Worm (Caenorhabditis elegans) whole organism, L4 larva: ENCODE measurements around the gene msra-1.

Source experiments
- F26F4.8 ChIP-seq: fragments of 200-800 bp; sonication (Bioruptor generic); conservative IDR thresholded peaks from 2 replicates; pipeline ENCODE4 v1.3.6; 2022; ENCODE audit warnings: missing genetic modification characterization, missing compliant biosample characterization
- F37D6.2 ChIP-seq: sonication (generic microtip); optimal IDR thresholded peaks from 2 replicates; lab custom pipeline; 2016; ENCODE audit warnings: mild to moderate bottlenecking, missing genetic modification characterization, missing compliant biosample characterization
- F44E2.7 ChIP-seq: fragments of 200-800 bp; sonication (Bioruptor generic); IDR thresholded peaks from 2 replicates; pipeline ENCODE4 v2.1.2; 2022; ENCODE audit warnings: missing genetic modification characterization, missing compliant biosample characterization
- F49E8.2 ChIP-seq: sonication (generic microtip); optimal IDR thresholded peaks from 2 replicates; lab custom pipeline; 2016; ENCODE audit warnings: missing compliant biosample characterization, mild to moderate bottlenecking, missing genetic modification characterization, borderline replicate concordance
- T20F7.1 ChIP-seq: fragments of 200-800 bp; sonication (Bioruptor generic); optimal IDR thresholded peaks from 2 replicates; lab custom pipeline; 2018; ENCODE audit warnings: mild to moderate bottlenecking, missing genetic modification characterization, missing compliant biosample characterization
- T26A8.4 ChIP-seq: fragments of 200-800 bp; sonication (Bioruptor generic); IDR thresholded peaks from 2 replicates; pipeline ENCODE4 v1.3.6; 2022; ENCODE audit warnings: missing genetic modification characterization, missing compliant biosample characterization
- Y75B8A.6 ChIP-seq: fragments of 200-800 bp; sonication (Bioruptor generic); IDR thresholded peaks from 2 replicates; pipeline ENCODE4 v1.3.6; 2022; ENCODE audit warnings: missing genetic modification reagents, missing genetic modification characterization, missing compliant biosample characterization
- ZK337.2 ChIP-seq: fragments of 200-800 bp; sonication (Bioruptor generic); IDR thresholded peaks from 2 replicates; pipeline ENCODE4 v1.3.6; 2022; ENCODE audit warnings: missing genetic modification reagents, missing genetic modification characterization, missing compliant biosample characterization
- aha-1 ChIP-seq: fragments of 150-350 bp; peaks from one replicate; lab custom pipeline; 2014; ENCODE audit warnings: missing biosample characterization, missing genetic modification characterization
- aly-2 ChIP-seq: sonication (generic microtip); optimal IDR thresholded peaks from 2 replicates; lab custom pipeline; 2018; ENCODE audit warnings: missing biosample characterization, missing genetic modification characterization
- ama-1 ChIP-seq: fragments of 150-350 bp; optimal IDR thresholded peaks from 2 replicates; lab custom pipeline; 2014; ENCODE audit warnings: inconsistent platforms, mixed read lengths
- ceh-20 ChIP-seq: fragments of 200-800 bp; sonication (Bioruptor generic); IDR thresholded peaks from 2 replicates; pipeline ENCODE4 v1.3.6; 2022; ENCODE audit warnings: missing genetic modification reagents, missing genetic modification characterization, missing compliant biosample characterization
- ceh-62 ChIP-seq: sonication (generic microtip); optimal IDR thresholded peaks from 2 replicates; lab custom pipeline; 2017; ENCODE audit warnings: missing biosample characterization, missing genetic modification characterization
- cey-2 ChIP-seq: sonication (generic microtip); optimal IDR thresholded peaks from 3 replicates; lab custom pipeline; 2017; ENCODE audit warnings: missing genetic modification characterization, mild to moderate bottlenecking, missing compliant biosample characterization, antibody characterized with exemption, borderline replicate concordance; ENCODE audit not compliant: insufficient read depth
- ctbp-1 ChIP-seq: fragments of 200-800 bp; sonication (Bioruptor generic); IDR thresholded peaks from 2 replicates; pipeline ENCODE4 v1.3.6; 2022; ENCODE audit warnings: missing genetic modification reagents, missing genetic modification characterization, missing compliant biosample characterization
- daf-19 ChIP-seq: fragments of 200-800 bp; sonication (Bioruptor generic); conservative IDR thresholded peaks from 2 replicates; pipeline ENCODE4 v1.3.6; 2022; ENCODE audit warnings: missing genetic modification characterization, missing compliant biosample characterization
- daf-8 ChIP-seq: fragments of 200-800 bp; sonication (Bioruptor generic); IDR thresholded peaks from 2 replicates; pipeline ENCODE4 v1.3.6; 2022; ENCODE audit warnings: missing genetic modification characterization, missing compliant biosample characterization
- dmd-9 ChIP-seq: fragments of 200-800 bp; sonication (Bioruptor generic); IDR thresholded peaks from 2 replicates; pipeline ENCODE4 v1.3.6; 2022; ENCODE audit warnings: missing genetic modification reagents, missing genetic modification characterization, missing compliant biosample characterization
- dve-1 ChIP-seq: sonication (generic microtip); optimal IDR thresholded peaks from 2 replicates; lab custom pipeline; 2017; ENCODE audit warnings: antibody characterized with exemption, mild to moderate bottlenecking, missing genetic modification characterization, missing compliant biosample characterization; ENCODE audit not compliant: insufficient read depth
- gei-8 ChIP-seq: fragments of 200-800 bp; sonication (Bioruptor generic); optimal IDR thresholded peaks from 2 replicates; lab custom pipeline; 2018; ENCODE audit warnings: mild to moderate bottlenecking, missing genetic modification characterization, missing compliant biosample characterization
- hif-1 ChIP-seq, 2 experiments: sonication (generic microtip); optimal IDR thresholded peaks; 2 replicates each; lab custom pipeline; 2016 to 2017; ENCODE audit warnings: missing compliant biosample characterization in 2 of 2, missing genetic modification characterization in 2 of 2, missing genetic modification reagents in 2 of 2, missing genotype in 2 of 2, mild to moderate bottlenecking in 1 of 2
- hlh-11 ChIP-seq: fragments of 200-800 bp; sonication (Bioruptor generic); optimal IDR thresholded peaks from 2 replicates; lab custom pipeline; 2018; ENCODE audit warnings: mild to moderate bottlenecking, missing genetic modification characterization, missing compliant biosample characterization
- hlh-30 ChIP-seq: sonication (generic microtip); optimal IDR thresholded peaks from 2 replicates; lab custom pipeline; 2017; ENCODE audit warnings: antibody characterized with exemption, mild to moderate bottlenecking, missing genetic modification characterization, missing compliant biosample characterization; ENCODE audit not compliant: insufficient read depth
- jun-1 ChIP-seq: fragments of 150-350 bp; optimal IDR thresholded peaks from 2 replicates; lab custom pipeline; 2014; ENCODE audit warnings: missing biosample characterization, missing genetic modification reagents, missing genetic modification characterization
- lim-7 ChIP-seq: fragments of 200-800 bp; sonication (Bioruptor generic); IDR thresholded peaks from 2 replicates; pipeline ENCODE4 v1.3.6; 2022; ENCODE audit warnings: missing genetic modification characterization, missing compliant biosample characterization
- lin-29 ChIP-seq: fragments of 200-800 bp; sonication (Bioruptor generic); IDR thresholded peaks from 2 replicates; pipeline ENCODE4 v1.3.6; 2022; ENCODE audit warnings: missing genetic modification reagents, missing genetic modification characterization, missing compliant biosample characterization
- lin-38 ChIP-seq: fragments of 200-800 bp; sonication (Bioruptor generic); IDR thresholded peaks from 2 replicates; pipeline ENCODE4 v1.3.6; 2022; ENCODE audit warnings: missing genetic modification reagents, missing genetic modification characterization, missing compliant biosample characterization
- lir-3 ChIP-seq: sonication (generic microtip); optimal IDR thresholded peaks from 2 replicates; lab custom pipeline; 2016; ENCODE audit warnings: mild to moderate bottlenecking, missing genetic modification characterization, missing compliant biosample characterization
- lsy-2 ChIP-seq, 2 experiments: fragments of 150-350 bp in 1 of 2; sonication (generic microtip) in 1 of 2; optimal IDR thresholded peaks; 2 replicates each; lab custom pipeline; 2014 to 2017; ENCODE audit warnings: missing biosample characterization in 2 of 2, missing genetic modification characterization in 2 of 2
- madf-5 ChIP-seq, 2 experiments: fragments of 200-800 bp; sonication (Bioruptor generic); IDR thresholded peaks; 2 replicates each; pipeline ENCODE4 v1.3.6; 2022; ENCODE audit warnings: missing compliant biosample characterization in 2 of 2, missing genetic modification characterization in 2 of 2
- madf-9 ChIP-seq: fragments of 200-800 bp; sonication (Bioruptor generic); conservative IDR thresholded peaks from 2 replicates; pipeline ENCODE4 v1.3.6; 2022; ENCODE audit warnings: missing genetic modification reagents, missing genetic modification characterization, missing compliant biosample characterization
- mes-2 ChIP-seq: sonication (generic microtip); optimal IDR thresholded peaks from 2 replicates; lab custom pipeline; 2016; ENCODE audit warnings: missing genotype, mild to moderate bottlenecking, missing genetic modification characterization, missing compliant biosample characterization; ENCODE audit not compliant: poor library complexity, severe bottlenecking
- mxl-3 ChIP-seq: fragments of 200-800 bp; sonication (Bioruptor generic); optimal IDR thresholded peaks from 2 replicates; lab custom pipeline; 2018; ENCODE audit warnings: mild to moderate bottlenecking, missing genetic modification characterization, missing compliant biosample characterization
- nhr-10 ChIP-seq: fragments of 150-350 bp; optimal IDR thresholded peaks from 2 replicates; lab custom pipeline; 2014; ENCODE audit warnings: missing biosample characterization, missing genetic modification characterization
- nhr-11 ChIP-seq: fragments of 150-350 bp; optimal IDR thresholded peaks from 2 replicates; lab custom pipeline; 2014; ENCODE audit warnings: missing biosample characterization, missing genetic modification characterization
- nhr-111 ChIP-seq: fragments of 200-800 bp; sonication (Bioruptor generic); optimal IDR thresholded peaks from 2 replicates; lab custom pipeline; 2018; ENCODE audit warnings: mild to moderate bottlenecking, missing genetic modification characterization, missing compliant biosample characterization
- nhr-237 ChIP-seq: sonication (generic microtip); optimal IDR thresholded peaks from 2 replicates; lab custom pipeline; 2017; ENCODE audit warnings: missing biosample characterization, missing genetic modification characterization
- nhr-25 ChIP-seq: sonication (generic microtip); optimal IDR thresholded peaks from 2 replicates; lab custom pipeline; 2017; ENCODE audit warnings: missing genetic modification characterization, mild to moderate bottlenecking, missing compliant biosample characterization, antibody characterized with exemption, moderate library complexity, borderline replicate concordance; ENCODE audit not compliant: insufficient read depth
- nhr-42 ChIP-seq: fragments of 200-800 bp; sonication (Bioruptor generic); IDR thresholded peaks from 2 replicates; pipeline ENCODE4 v1.3.6; 2022; ENCODE audit warnings: missing genetic modification characterization, missing compliant biosample characterization
- nhr-48 ChIP-seq: sonication (generic microtip); optimal IDR thresholded peaks from 2 replicates; lab custom pipeline; 2016; ENCODE audit warnings: mild to moderate bottlenecking, missing genetic modification characterization, missing compliant biosample characterization
- nhr-6 ChIP-seq: fragments of 150-350 bp; optimal IDR thresholded peaks from 2 replicates; lab custom pipeline; 2014; ENCODE audit warnings: missing biosample characterization, missing genetic modification characterization
- nhr-77 ChIP-seq: fragments of 150-350 bp; optimal IDR thresholded peaks from 2 replicates; lab custom pipeline; 2014; ENCODE audit warnings: missing biosample characterization, missing genetic modification characterization
- php-3 ChIP-seq: fragments of 200-800 bp; sonication (Bioruptor generic); IDR thresholded peaks from 2 replicates; pipeline ENCODE4 v1.3.6; 2022; ENCODE audit warnings: missing genetic modification reagents, missing genetic modification characterization, missing compliant biosample characterization
- snpc-4 ChIP-seq: fragments of 150-350 bp; optimal IDR thresholded peaks from 2 replicates; lab custom pipeline; 2014; ENCODE audit warnings: missing biosample characterization, missing genetic modification characterization
- spr-1 ChIP-seq: sonication (generic microtip); optimal IDR thresholded peaks from 2 replicates; lab custom pipeline; 2016; ENCODE audit warnings: mild to moderate bottlenecking, missing genetic modification characterization, missing compliant biosample characterization
- spr-3 ChIP-seq: fragments of 200-800 bp; sonication (Bioruptor generic); optimal IDR thresholded peaks from 2 replicates; lab custom pipeline; 2018; ENCODE audit warnings: mild to moderate bottlenecking, missing genetic modification characterization, missing compliant biosample characterization
- tra-1 ChIP-seq: fragments of 200-800 bp; sonication (Bioruptor generic); IDR thresholded peaks from 2 replicates; pipeline ENCODE4 v1.3.6; 2022; ENCODE audit warnings: missing genetic modification reagents, missing genetic modification characterization, missing compliant biosample characterization
- zag-1 ChIP-seq: fragments of 150-350 bp; optimal IDR thresholded peaks from 2 replicates; lab custom pipeline; 2014; ENCODE audit warnings: missing biosample characterization, missing genetic modification characterization
- zfp-3 ChIP-seq: fragments of 200-800 bp; sonication (Bioruptor generic); conservative IDR thresholded peaks from 2 replicates; pipeline ENCODE4 v1.3.6; 2022; ENCODE audit warnings: missing genetic modification reagents, missing genetic modification characterization, missing compliant biosample characterization
- zip-11 ChIP-seq: fragments of 200-800 bp; sonication (Bioruptor generic); IDR thresholded peaks from 2 replicates; pipeline ENCODE4 v1.3.6; 2022; ENCODE audit warnings: missing genetic modification characterization, missing compliant biosample characterization
- zip-2 ChIP-seq: fragments of 150-350 bp; optimal IDR thresholded peaks from 2 replicates; lab custom pipeline; 2014; ENCODE audit warnings: missing biosample characterization, missing genetic modification characterization
- ztf-7 ChIP-seq: fragments of 150-350 bp; optimal IDR thresholded peaks from 2 replicates; lab custom pipeline; 2014; ENCODE audit warnings: missing biosample characterization, missing genetic modification characterization

msra-1 gene

ce11 chrII:7325063-7325480 is 38.8 kb downstream of the msra-1 start (continued):
- TF ChIP-seq cey-2 (tag; lab: Kevin White, UChicago) (no peak), nhr-10 (no peak), zip-2 (tag; lab: Kevin White, UChicago) (no peak), Y75B8A.6 (no peak), aha-1 (tag; lab: Kevin White, UChicago) (no peak), ceh-62 (tag; lab: Kevin White, UChicago) (no peak), ctbp-1 (GFP tag; lab: Robert Waterston, UW) (peak; percentile 62), zag-1 (tag; lab: Kevin White, UChicago) (no peak), nhr-77 (no peak), hlh-11 (tag; lab: Kevin White, UChicago) (peak; percentile 30), nhr-11 (peak; percentile 19), ceh-20 (GFP tag; lab: Robert Waterston, UW) (peak; percentile 48; the same call in 1 of the 2 replicates), nhr-237 (tag; lab: Kevin White, UChicago) (no peak), madf-9 (GFP tag; lab: Robert Waterston, UW) (no peak), nhr-111 (GFP tag; lab: Kevin White, UChicago) (no peak), F37D6.2 (no peak), zip-11 (no peak), spr-3 (GFP tag; lab: Kevin White, UChicago) (no peak), nhr-42 (no peak), daf-19 (GFP tag; lab: Robert Waterston, UW) (no peak), dve-1 (tag; lab: Kevin White, UChicago) (no peak), php-3 (GFP tag; lab: Robert Waterston, UW) (0 out of 2 replicates have a peak, but pooled peaks have one; percentile 7), F44E2.7 (GFP tag; lab: Robert Waterston, UW) (no peak), aly-2 (tag; lab: Kevin White, UChicago) (no peak), madf-5 (GFP tag; IDR thresholded peaks at IDR 0.05; lab: Robert Waterston, UW) (no peak), daf-8 (GFP tag; lab: Robert Waterston, UW) (no peak), gei-8 (GFP tag; lab: Kevin White, UChicago) (no peak), lin-38 (GFP tag; lab: Robert Waterston, UW) (no peak), mes-2 (tag; lab: Kevin White, UChicago) (no peak), mxl-3 (GFP tag; lab: Kevin White, UChicago) (no peak), tra-1 (GFP tag; lab: Robert Waterston, UW) (no peak), F49E8.2 (no peak), dmd-9 (GFP tag; lab: Robert Waterston, UW) (no peak), ZK337.2 (GFP tag; lab: Robert Waterston, UW) (no peak), lsy-2 (tag; optimal IDR thresholded peaks at IDR 0.05; lab: Kevin White, UChicago) (peak in 1 of 2 experiments; percentile 53), ama-1 (no peak), lin-29 (no peak), nhr-6 (tag; lab: Kevin White, UChicago) (no peak), ztf-7 (tag; lab: Kevin White, UChicago) (no peak), T26A8.4 (no peak), jun-1 (tag; lab: Kevin White, UChicago) (no peak), hif-1 (tag; optimal IDR thresholded peaks at IDR 0.05; lab: Kevin White, UChicago) (peak in 1 of 2 experiments; percentile 61), lim-7 (GFP tag; lab: Robert Waterston, UW) (no peak), F26F4.8 (GFP tag; lab: Robert Waterston, UW) (no peak), nhr-48 (no peak), lir-3 (no peak), spr-1 (tag; lab: Kevin White, UChicago) (no peak), nhr-25 (tag; lab: Kevin White, UChicago) (no peak), zfp-3 (GFP tag; lab: Robert Waterston, UW) (no peak), hlh-30 (tag; lab: Kevin White, UChicago) (peak; percentile 45), snpc-4 (tag; lab: Kevin White, UChicago) (no peak), T20F7.1 (GFP tag; lab: Kevin White, UChicago) (no peak)
